Fruit fly (Drosophila melanogaster) whole organism, embryonic: ENCODE data around the gene Wdr33.
A peak's percentile ranks its signal among the peaks of the same experiment; 100 is the strongest.

Experiments used
- Bteb2 ChIP-seq: fragments of 200-800 bp; sonication (Bioruptor generic); optimal IDR thresholded peaks from 2 replicates; lab custom pipeline; 2016; ENCODE audit warnings: missing biosample characterization, missing genetic modification characterization
- CG11695 ChIP-seq: fragments of 200-800 bp; sonication (Bioruptor generic); IDR thresholded peaks from 3 replicates; pipeline ENCODE4 v1.3.6; 2022; ENCODE audit warnings: missing biosample characterization, missing genetic modification characterization
- CG12219 ChIP-seq: fragments of 200-800 bp; sonication (Bioruptor generic); optimal IDR thresholded peaks from 3 replicates; lab custom pipeline; 2018; ENCODE audit warnings: missing biosample characterization, mild to moderate bottlenecking, missing genetic modification characterization
- CG12299 ChIP-seq: fragments of 200-800 bp; sonication (Bioruptor generic); optimal IDR thresholded peaks from 2 replicates; lab custom pipeline; 2018; ENCODE audit warnings: missing biosample characterization, mild to moderate bottlenecking, missing genetic modification characterization
- CG12391 ChIP-seq: fragments of 200-800 bp; sonication (Bioruptor generic); optimal IDR thresholded peaks from 3 replicates; lab custom pipeline; 2018; ENCODE audit warnings: missing biosample characterization, mild to moderate bottlenecking, missing genetic modification characterization, moderate library complexity
- CG14710 ChIP-seq: fragments of 200-800 bp; sonication (Bioruptor generic); optimal IDR thresholded peaks from 3 replicates; lab custom pipeline; 2019; ENCODE audit warnings: missing biosample characterization, mild to moderate bottlenecking, missing genetic modification characterization, moderate library complexity
- CG15073 ChIP-seq: fragments of 200-800 bp; sonication (Bioruptor generic); optimal IDR thresholded peaks from 2 replicates; lab custom pipeline; 2016; ENCODE audit warnings: missing biosample characterization, missing genetic modification characterization
- CG1647 ChIP-seq: fragments of 200-800 bp; sonication (Bioruptor generic); optimal IDR thresholded peaks from 3 replicates; lab custom pipeline; 2016; ENCODE audit warnings: missing biosample characterization, missing genetic modification characterization
- CG17359 ChIP-seq: fragments of 200-800 bp; sonication (Bioruptor generic); optimal IDR thresholded peaks from 3 replicates; lab custom pipeline; 2018; ENCODE audit warnings: missing biosample characterization, mild to moderate bottlenecking, missing genetic modification characterization, moderate library complexity
- CG17912 ChIP-seq: fragments of 200-800 bp; sonication (Bioruptor generic); optimal IDR thresholded peaks from 2 replicates; lab custom pipeline; 2018; ENCODE audit warnings: missing biosample characterization, mild to moderate bottlenecking, missing genetic modification characterization
- CG1832 ChIP-seq: fragments of 200-800 bp; sonication (Bioruptor generic); optimal IDR thresholded peaks from 2 replicates; lab custom pipeline; 2017; ENCODE audit warnings: missing biosample characterization, mild to moderate bottlenecking, missing genetic modification characterization, inconsistent platforms
- CG2120 ChIP-seq: fragments of 200-800 bp; sonication (Bioruptor generic); optimal IDR thresholded peaks from 3 replicates; lab custom pipeline; 2016; ENCODE audit warnings: missing biosample characterization, missing genetic modification characterization
- CG2199 ChIP-seq: fragments of 200-800 bp; sonication (Bioruptor generic); IDR thresholded peaks from 3 replicates; pipeline ENCODE4 v1.3.6; 2022; ENCODE audit warnings: missing biosample characterization, missing genetic modification characterization
- CG2202 ChIP-seq: fragments of 200-800 bp; sonication (Bioruptor generic); optimal IDR thresholded peaks from 2 replicates; lab custom pipeline; 2018; ENCODE audit warnings: missing biosample characterization, mild to moderate bottlenecking, missing genetic modification characterization
- CG30431 ChIP-seq: fragments of 200-800 bp; sonication (Bioruptor generic); optimal IDR thresholded peaks from 2 replicates; lab custom pipeline; 2017; ENCODE audit warnings: missing biosample characterization, missing genetic modification characterization
- CG3995 ChIP-seq: fragments of 200-800 bp; sonication (Bioruptor generic); optimal IDR thresholded peaks from 3 replicates; lab custom pipeline; 2016; ENCODE audit warnings: missing biosample characterization, missing genetic modification characterization
- CG6175 ChIP-seq: fragments of 200-800 bp; sonication (Bioruptor generic); IDR thresholded peaks from 3 replicates; pipeline ENCODE4 v1.3.6; 2022; ENCODE audit warnings: missing biosample characterization, missing genetic modification characterization
- CG7271 ChIP-seq: fragments of 200-800 bp; sonication (Bioruptor generic); optimal IDR thresholded peaks from 2 replicates; lab custom pipeline; 2018; ENCODE audit warnings: missing biosample characterization, mild to moderate bottlenecking, missing genetic modification characterization, moderate library complexity
- CG7357 ChIP-seq: fragments of 200-800 bp; sonication (Bioruptor generic); IDR thresholded peaks from 3 replicates; pipeline ENCODE4 v1.3.6; 2022; ENCODE audit warnings: missing biosample characterization, missing genetic modification characterization
- CG7745 ChIP-seq: fragments of 200-800 bp; sonication (Bioruptor generic); optimal IDR thresholded peaks from 2 replicates; lab custom pipeline; 2018; ENCODE audit warnings: missing biosample characterization, mild to moderate bottlenecking, missing genetic modification characterization, moderate library complexity
- CG7839 ChIP-seq: fragments of 200-800 bp; sonication (Bioruptor generic); optimal IDR thresholded peaks from 3 replicates; lab custom pipeline; 2018; ENCODE audit warnings: missing biosample characterization, mild to moderate bottlenecking, missing genetic modification characterization, moderate library complexity
- CG7987 ChIP-seq: fragments of 200-800 bp; sonication (Bioruptor generic); optimal IDR thresholded peaks from 2 replicates; lab custom pipeline; 2018; ENCODE audit warnings: missing biosample characterization, mild to moderate bottlenecking, missing genetic modification characterization, moderate library complexity
- CG9437 ChIP-seq: fragments of 200-800 bp; sonication (Bioruptor generic); optimal IDR thresholded peaks from 2 replicates; lab custom pipeline; 2018; ENCODE audit warnings: missing biosample characterization, mild to moderate bottlenecking, missing genetic modification characterization
- CG9932 ChIP-seq: fragments of 200-800 bp; sonication (Bioruptor generic); IDR thresholded peaks from 2 replicates; pipeline ENCODE4 v1.3.6; 2022; ENCODE audit warnings: missing biosample characterization, missing genetic modification characterization
- CTCF ChIP-seq: fragments of 200-800 bp; sonication (Bioruptor generic); optimal IDR thresholded peaks from 2 replicates; lab custom pipeline; 2017; ENCODE audit warnings: missing biosample characterization, mild to moderate bottlenecking, missing genetic modification characterization, moderate library complexity
- Dek ChIP-seq: fragments of 200-800 bp; sonication (Bioruptor generic); optimal IDR thresholded peaks from 3 replicates; lab custom pipeline; 2019; ENCODE audit warnings: missing biosample characterization, mild to moderate bottlenecking, missing genetic modification characterization, moderate library complexity
- Eip74EF ChIP-seq, 2 experiments: fragments of 200-800 bp in 1 of 2; fragments of >200 bp in 1 of 2; sonication (Bioruptor generic) in 1 of 2; optimal IDR thresholded peaks; 2 replicates each; lab custom pipeline; 2017 to 2019; ENCODE audit warnings: missing biosample characterization in 2 of 2, missing genetic modification characterization in 2 of 2, mild to moderate bottlenecking in 1 of 2, moderate library complexity in 1 of 2
- Gug ChIP-seq: fragments of 200-800 bp; sonication (Bioruptor generic); IDR thresholded peaks from 4 replicates; pipeline ENCODE4 v1.3.6; 2022; ENCODE audit warnings: missing biosample characterization, missing genetic modification characterization
- HLH54F ChIP-seq: fragments of 200-800 bp; sonication (Bioruptor generic); optimal IDR thresholded peaks from 3 replicates; lab custom pipeline; 2016; ENCODE audit warnings: missing biosample characterization, missing genetic modification characterization
- Mad ChIP-seq: fragments of 200-800 bp; sonication (Bioruptor generic); optimal IDR thresholded peaks from 2 replicates; lab custom pipeline; 2016; ENCODE audit warnings: missing biosample characterization, missing genetic modification characterization
- Rfx ChIP-seq: fragments of 200-800 bp; sonication (Bioruptor generic); IDR thresholded peaks from 2 replicates; pipeline ENCODE4 v1.3.6; 2022; ENCODE audit warnings: missing biosample characterization, missing genetic modification characterization
- Scr ChIP-seq: fragments of 200-800 bp; sonication (Bioruptor generic); IDR thresholded peaks from 2 replicates; pipeline ENCODE4 v1.3.6; 2022; ENCODE audit warnings: missing biosample characterization, missing genetic modification characterization; ENCODE audit not compliant: partially characterized antibody
- Sox100B ChIP-seq: fragments of 200-800 bp; sonication (Bioruptor generic); optimal IDR thresholded peaks from 3 replicates; lab custom pipeline; 2018; ENCODE audit warnings: missing biosample characterization, mild to moderate bottlenecking, missing genetic modification characterization
- TFAM ChIP-seq: fragments of 200-800 bp; sonication (Bioruptor generic); optimal IDR thresholded peaks from 2 replicates; lab custom pipeline; 2017; ENCODE audit warnings: missing biosample characterization, missing genetic modification characterization, inconsistent platforms
- YL-1 ChIP-seq: fragments of 200-800 bp; sonication (Bioruptor generic); optimal IDR thresholded peaks from 3 replicates; lab custom pipeline; 2017; ENCODE audit warnings: missing biosample characterization, mild to moderate bottlenecking, missing genetic modification characterization
- br ChIP-seq: fragments of >200 bp; optimal IDR thresholded peaks from 2 replicates; lab custom pipeline; 2017
- cato ChIP-seq: fragments of 200-800 bp; sonication (Bioruptor generic); optimal IDR thresholded peaks from 2 replicates; lab custom pipeline; 2016; ENCODE audit warnings: missing biosample characterization, missing genetic modification characterization, borderline replicate concordance
- dan ChIP-seq: fragments of 200-800 bp; sonication (Bioruptor generic); IDR thresholded peaks from 2 replicates; pipeline ENCODE4 v1.3.6; 2022; ENCODE audit warnings: missing biosample characterization, missing genetic modification characterization
- dpn ChIP-seq, 2 experiments: fragments of 200-800 bp; sonication (Bioruptor generic); optimal IDR thresholded peaks; 3 replicates each; lab custom pipeline; 2016; ENCODE audit warnings: missing biosample characterization in 2 of 2, missing genetic modification characterization in 2 of 2
- fd3F ChIP-seq: fragments of 200-800 bp; sonication (Bioruptor generic); optimal IDR thresholded peaks from 2 replicates; lab custom pipeline; 2018; ENCODE audit warnings: missing biosample characterization, mild to moderate bottlenecking, missing genetic modification characterization, moderate library complexity
- gcm2 ChIP-seq: fragments of 200-800 bp; sonication (Bioruptor generic); optimal IDR thresholded peaks from 2 replicates; lab custom pipeline; 2016; ENCODE audit warnings: missing biosample characterization, missing genetic modification characterization
- gt ChIP-seq: fragments of 200-800 bp; sonication (Bioruptor generic); IDR thresholded peaks from 2 replicates; pipeline ENCODE4 v1.3.6; 2022; ENCODE audit warnings: missing biosample characterization, missing genetic modification characterization
- knrl ChIP-seq: fragments of 200-800 bp; sonication (Bioruptor generic); IDR thresholded peaks from 3 replicates; pipeline ENCODE4 v1.3.6; 2022; ENCODE audit warnings: missing biosample characterization, missing genetic modification characterization; ENCODE audit not compliant: partially characterized antibody
- otp ChIP-seq: fragments of 200-800 bp; sonication (Bioruptor generic); IDR thresholded peaks from 3 replicates; pipeline ENCODE4, ENCODE4 v1.3.6; 2022; ENCODE audit warnings: missing biosample characterization, missing genetic modification characterization
- p53 ChIP-seq: fragments of 200-800 bp; sonication (Bioruptor generic); optimal IDR thresholded peaks from 2 replicates; lab custom pipeline; 2016; ENCODE audit warnings: missing biosample characterization, missing genetic modification characterization
- phol ChIP-seq: fragments of 200-800 bp; sonication (Bioruptor generic); optimal IDR thresholded peaks from 3 replicates; lab custom pipeline; 2018; ENCODE audit warnings: missing biosample characterization, mild to moderate bottlenecking, missing genetic modification characterization, moderate library complexity
- ro ChIP-seq: fragments of 200-800 bp; sonication (Bioruptor generic); IDR thresholded peaks from 2 replicates; pipeline ENCODE4 v1.3.6; 2022; ENCODE audit warnings: missing biosample characterization, missing genetic modification characterization
- schlank ChIP-seq: fragments of 200-800 bp; sonication (Bioruptor generic); optimal IDR thresholded peaks from 2 replicates; lab custom pipeline; 2018; ENCODE audit warnings: missing biosample characterization, mild to moderate bottlenecking, missing genetic modification characterization
- so ChIP-seq: fragments of 200-800 bp; sonication (Bioruptor generic); IDR thresholded peaks from 3 replicates; pipeline ENCODE4 v1.3.6; 2022; ENCODE audit warnings: missing biosample characterization, missing genetic modification characterization
- tin ChIP-seq: fragments of 200-800 bp; sonication (Bioruptor generic); optimal IDR thresholded peaks from 3 replicates; lab custom pipeline; 2016; ENCODE audit warnings: missing biosample characterization, missing genetic modification characterization
- trem ChIP-seq: fragments of 200-800 bp; optimal IDR thresholded peaks from 3 replicates; lab custom pipeline; 2019; ENCODE audit warnings: missing biosample characterization, mild to moderate bottlenecking, missing genetic modification characterization, moderate library complexity

The Wdr33 gene

DNA sequence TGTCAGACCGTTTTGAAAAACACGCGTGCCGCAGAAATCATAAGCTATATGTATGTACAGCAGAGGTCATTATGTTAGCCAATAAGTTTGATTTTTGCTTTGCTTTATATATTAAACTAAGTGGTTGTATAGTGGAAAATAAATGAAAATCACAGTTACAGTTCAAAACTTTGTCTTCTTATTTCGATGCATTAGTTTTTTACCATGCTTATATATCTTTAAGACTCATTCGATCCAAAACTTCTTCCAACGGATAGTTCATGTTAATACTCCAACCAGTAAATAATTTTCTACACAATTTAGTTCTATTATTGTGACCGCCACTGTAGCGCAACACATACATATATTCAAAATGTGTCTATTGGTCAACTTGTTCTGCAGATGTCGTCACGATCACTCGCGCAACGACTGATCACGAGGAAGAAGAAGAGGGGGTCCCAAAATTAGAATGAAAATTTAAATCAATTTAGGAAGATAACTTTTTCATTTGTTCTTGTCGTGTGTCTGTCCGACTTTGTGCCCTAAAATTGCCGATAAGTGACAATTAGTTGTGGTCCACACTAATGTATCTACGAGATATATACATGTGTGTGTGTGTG, 45.1 kb downstream of the Wdr33 start (continued):
- TF ChIP-seq CG1647, result peak; percentile 27
- peak; percentile 73 for TF ChIP-seq CG12391
- TF ChIP-seq ro (GFP tag; lab: Robert Waterston, UW), result no peak
- TF ChIP-seq CG15073 (GFP tag; lab: Kevin White, UChicago), result no peak
- no peak for TF ChIP-seq CG2120 (GFP tag; lab: Kevin White, UChicago)
- TF ChIP-seq TFAM (GFP tag; lab: Kevin White, UChicago), result no peak
- peak; percentile 7 for TF ChIP-seq Bteb2
- peak; percentile 59 for TF ChIP-seq CG9437 (GFP tag; lab: Kevin White, UChicago)
- no peak for TF ChIP-seq YL-1 (GFP tag; lab: Kevin White, UChicago)
- no peak for TF ChIP-seq CG2199 (GFP tag; lab: Robert Waterston, UW)
- TF ChIP-seq CG11695 (GFP tag; lab: Robert Waterston, UW), result peak; percentile 77
- TF ChIP-seq CG1832, result no peak
- no peak for TF ChIP-seq gcm2
- peak; percentile 46; the same call in 1 of the 2 replicates for TF ChIP-seq CG9932 (GFP tag; lab: Robert Waterston, UW)
- TF ChIP-seq CG17359 (tag; lab: Kevin White, UChicago), result no peak
- no peak for TF ChIP-seq otp (GFP tag; lab: Robert Waterston, UW)
- peak; percentile 12 for TF ChIP-seq CG2202 (tag; lab: Kevin White, UChicago)
- peak; percentile 38; the same call in 1 of the 3 replicates for TF ChIP-seq CG7357 (GFP tag; lab: Robert Waterston, UW)
- TF ChIP-seq CTCF, result no peak
- TF ChIP-seq CG12219 (GFP tag; lab: Kevin White, UChicago), result peak; percentile 68
- no peak for TF ChIP-seq CG7745 (tag; lab: Kevin White, UChicago)
- TF ChIP-seq CG7839 (tag; lab: Kevin White, UChicago), result peak; percentile 74
- peak; percentile 21 for TF ChIP-seq schlank
- peak; percentile 38; the same call in 1 of the 2 replicates for TF ChIP-seq gt
- peak; percentile 50; the same call in 1 of the 2 replicates for TF ChIP-seq Rfx (GFP tag; lab: Robert Waterston, UW)
- TF ChIP-seq trem (tag; lab: Kevin White, UChicago), result peak; percentile 73
- no peak for TF ChIP-seq Eip74EF (GFP tag; optimal IDR thresholded peaks at IDR 0.05; lab: Kevin White, UChicago)
- TF ChIP-seq dpn (GFP tag; optimal IDR thresholded peaks at IDR 0.05; lab: Kevin White, UChicago), result peak; percentile 54 to 55
- TF ChIP-seq phol (tag; lab: Kevin White, UChicago), result peak; percentile 80
- TF ChIP-seq CG14710 (tag; lab: Kevin White, UChicago), result no peak
- peak; percentile 36 for TF ChIP-seq cato (GFP tag; lab: Kevin White, UChicago)
- no peak for TF ChIP-seq CG6175 (GFP tag; lab: Robert Waterston, UW)
- peak; percentile 53 for TF ChIP-seq fd3F (GFP tag; lab: Kevin White, UChicago)
- TF ChIP-seq p53, result no peak
- no peak for TF ChIP-seq CG17912 (GFP tag; lab: Kevin White, UChicago)
- no peak for TF ChIP-seq br (lab: Kevin White, UChicago)
- peak; percentile 8 for TF ChIP-seq HLH54F (GFP tag; lab: Kevin White, UChicago)
- no peak for TF ChIP-seq dan (GFP tag; lab: Robert Waterston, UW)
- TF ChIP-seq Sox100B (GFP tag; lab: Kevin White, UChicago), result no peak
- peak; percentile 44 for TF ChIP-seq CG12299
- TF ChIP-seq knrl, result no peak
- TF ChIP-seq CG7987 (GFP tag; lab: Kevin White, UChicago), result peak; percentile 92
- TF ChIP-seq Dek (tag; lab: Kevin White, UChicago), result peak; percentile 47
- TF ChIP-seq tin (GFP tag; lab: Kevin White, UChicago), result peak; percentile 47
- peak; percentile 30; the same call in 1 of the 4 replicates for TF ChIP-seq Gug (GFP tag; lab: Robert Waterston, UW)
- no peak; the same call in 2 of the 3 replicates for TF ChIP-seq so (GFP tag; lab: Robert Waterston, UW)
- peak; percentile 4 for TF ChIP-seq Mad (GFP tag; lab: Kevin White, UChicago)
- no peak for TF ChIP-seq CG3995 (GFP tag; lab: Kevin White, UChicago)
- TF ChIP-seq CG30431, result no peak
- TF ChIP-seq Scr, result no peak
- TF ChIP-seq CG7271, result no peak
